Worm (Caenorhabditis elegans): ENCODE data around the gene C30G12.6.

DNA sequence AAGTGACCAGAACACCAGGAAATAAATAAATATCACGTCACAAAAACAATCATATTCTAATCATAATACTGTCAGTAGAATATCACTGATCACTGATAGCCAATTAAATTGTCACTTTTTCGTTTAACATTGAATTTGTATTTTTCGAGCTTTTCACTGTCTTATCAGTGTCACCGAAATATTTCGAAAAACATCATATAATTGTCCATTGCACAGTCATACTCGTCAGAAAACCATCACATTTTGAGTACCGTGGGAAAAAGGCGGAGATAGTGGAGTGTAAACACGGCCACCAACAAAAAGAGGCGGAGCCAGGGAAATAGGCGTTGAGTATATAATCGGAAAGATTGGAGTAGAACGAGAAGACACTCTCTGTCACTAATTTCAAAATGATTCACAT is 18.6 kb downstream of the C30G12.6 start:
- no peak for TF ChIP-seq W03F9.2 (tag; optimal IDR thresholded peaks at IDR 0.05)
- no peak for TF ChIP-seq him-1 (tag; optimal IDR thresholded peaks at IDR 0.05)
- TF ChIP-seq dao-5 (tag; optimal IDR thresholded peaks at IDR 0.05) = no peak

Measured in whole organism, L4/young adult.